Worm (Caenorhabditis elegans): Measurements from ENCODE around the gene C33C12.7.

DNA sequence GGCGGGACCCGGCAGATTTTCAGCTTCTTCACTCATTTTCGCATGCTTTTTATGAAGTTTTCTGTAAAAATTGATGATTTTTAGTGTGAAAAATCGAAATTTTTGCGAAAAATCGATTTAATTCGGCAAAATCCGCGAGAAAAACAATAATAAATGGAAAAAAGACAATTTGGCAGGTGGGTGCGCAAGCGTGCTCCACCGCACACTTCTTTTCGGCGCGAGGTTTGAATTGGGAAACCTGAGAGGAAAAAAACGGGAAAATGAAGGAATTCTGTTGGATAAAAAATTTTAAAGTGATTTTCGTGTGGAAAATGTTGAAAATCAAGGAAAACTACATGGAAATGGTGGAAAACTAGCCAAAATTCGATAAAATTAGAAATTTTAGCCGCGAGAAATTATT lies 28.8 kb upstream of the C33C12.7 start, which contains the start of gene Y59C2A.2:
- TF ChIP-seq ets-7 (tag; optimal IDR thresholded peaks at IDR 0.05) (no peak), sea-1 (GFP tag; conservative IDR thresholded peaks at IDR 0.05) (no peak), ceh-13 (GFP tag; optimal IDR thresholded peaks at IDR 0.05) (no peak), ama-1 (optimal IDR thresholded peaks at IDR 0.05) (no peak)
